Worm (Caenorhabditis elegans) whole organism, L4/young adult: ENCODE results near the gene talp-3.

Experiments used
- W03F9.2 ChIP-seq: fragments of 150-350 bp; optimal IDR thresholded peaks from 2 replicates; lab custom pipeline; 2014; ENCODE audit warnings: missing biosample characterization, missing genetic modification characterization
- dao-5 ChIP-seq: sonication (generic microtip); optimal IDR thresholded peaks from 2 replicates; lab custom pipeline; 2016; ENCODE audit warnings: missing genotype, missing genetic modification characterization, moderate library complexity, missing compliant biosample characterization
- him-1 ChIP-seq: sonication (generic microtip); optimal IDR thresholded peaks from 2 replicates; lab custom pipeline; 2016; ENCODE audit warnings: missing genotype, missing genetic modification reagents, missing genetic modification characterization, missing compliant biosample characterization

Gene talp-3

ce11 chrIV:14653066-14653465 lies at the start of gene talp-3:
TSS of gene talp-3 (minus strand) at chrIV:14653380.
- TF ChIP-seq W03F9.2 (tag; lab: Kevin White, UChicago) (no peak), him-1 (tag; lab: Kevin White, UChicago) (no peak), dao-5 (tag; lab: Kevin White, UChicago) (no peak)

ce11 chrIV:14699840-14700239 lies 46.7 kb upstream of the talp-3 start, which contains the start of gene haf-8:
TSS of gene haf-8 (minus strand) at chrIV:14699940.
- TF ChIP-seq dao-5 (tag; lab: Kevin White, UChicago), result no peak
- TF ChIP-seq W03F9.2 (tag; lab: Kevin White, UChicago), result no peak
- TF ChIP-seq him-1 (tag; lab: Kevin White, UChicago), result no peak

- TF ChIP-seq W03F9.2 (tag; lab: Kevin White, UChicago), result no peak
- no peak for TF ChIP-seq him-1 (tag; lab: Kevin White, UChicago)
- no peak for TF ChIP-seq dao-5 (tag; lab: Kevin White, UChicago)
Measured at ce11 chrIV:14687716-14688115, 34.5 kb upstream of the talp-3 start.

ce11 chrIV:14679060-14679459 lies 25.9 kb upstream of the talp-3 start:
- no peak for TF ChIP-seq him-1 (tag; lab: Kevin White, UChicago)
- TF ChIP-seq W03F9.2 (tag; lab: Kevin White, UChicago), result no peak
- TF ChIP-seq dao-5 (tag; lab: Kevin White, UChicago), result no peak

DNA sequence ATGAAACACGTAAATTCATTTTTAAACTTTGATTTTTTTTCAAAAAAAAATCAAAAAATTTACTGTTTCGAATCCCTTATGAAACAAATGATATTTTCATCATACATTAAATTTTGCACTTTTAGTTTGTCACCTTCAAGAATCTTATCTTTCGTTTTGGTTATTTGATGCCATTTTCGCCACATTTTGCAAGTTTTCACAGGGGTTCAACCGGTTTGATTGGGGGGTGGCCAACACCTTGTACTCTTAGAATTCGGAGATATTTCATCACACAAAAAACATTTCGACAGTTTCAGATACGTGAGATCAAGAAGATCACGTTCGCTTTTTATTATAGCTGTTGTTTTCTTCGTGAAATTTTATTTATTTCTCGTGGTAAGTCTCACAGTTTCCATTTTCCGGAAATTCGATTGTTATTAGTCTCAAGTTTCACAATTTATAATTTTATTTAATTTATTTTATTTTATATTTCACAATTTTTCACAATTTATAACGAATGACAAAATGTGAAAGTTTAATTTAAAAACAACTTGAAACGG lies 24.0 kb upstream of the talp-3 start, which contains the start of gene Y57G11C.31:
Y57G11C.31 (plus strand) TSS at position 276 of the 539 bp plus-strand sequence.
- TF ChIP-seq him-1 (tag; lab: Kevin White, UChicago), result no peak

ce11 chrIV:14675789-14676188 lies 22.6 kb upstream of the talp-3 start:
- TF ChIP-seq him-1 (tag; lab: Kevin White, UChicago) (no peak), W03F9.2 (tag; lab: Kevin White, UChicago) (no peak), dao-5 (tag; lab: Kevin White, UChicago) (no peak)

DNA sequence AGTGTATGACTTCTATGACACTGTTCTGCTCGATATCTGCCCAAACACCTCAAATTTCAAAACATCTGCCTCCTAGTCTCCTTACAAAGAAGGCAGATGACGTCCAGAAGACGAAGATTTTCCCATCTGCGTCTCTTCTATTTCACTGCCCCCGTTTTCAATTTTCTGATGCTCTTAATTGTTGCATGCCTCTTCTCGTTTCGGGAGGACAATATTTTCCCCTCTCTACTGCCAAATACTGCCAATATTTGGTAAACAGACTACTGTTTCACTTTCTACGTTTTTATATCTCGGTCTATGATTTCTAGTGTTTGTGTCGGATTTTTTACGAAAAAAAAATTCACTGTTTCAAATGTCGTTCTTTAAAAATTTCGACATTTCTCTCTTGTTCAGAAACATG lies 8.2 kb upstream of the talp-3 start:
- TF ChIP-seq W03F9.2 (tag; lab: Kevin White, UChicago), result no peak
- TF ChIP-seq him-1 (tag; lab: Kevin White, UChicago), result no peak
- no peak for TF ChIP-seq dao-5 (tag; lab: Kevin White, UChicago)

ce11 chrIV:14658927-14659326 lies 5.7 kb upstream of the talp-3 start:
- TF ChIP-seq dao-5 (tag; lab: Kevin White, UChicago) (no peak), him-1 (tag; lab: Kevin White, UChicago) (no peak), W03F9.2 (tag; lab: Kevin White, UChicago) (no peak)

- TF ChIP-seq dao-5 (tag; lab: Kevin White, UChicago), result no peak
- no peak for TF ChIP-seq W03F9.2 (tag; lab: Kevin White, UChicago)
- no peak for TF ChIP-seq him-1 (tag; lab: Kevin White, UChicago)
Measured at ce11 chrIV:14658054-14658631, 5.0 kb upstream of the talp-3 start, which contains the start of gene anoh-2. TSS of gene anoh-2 (plus strand) at chrIV:14658308.

DNA sequence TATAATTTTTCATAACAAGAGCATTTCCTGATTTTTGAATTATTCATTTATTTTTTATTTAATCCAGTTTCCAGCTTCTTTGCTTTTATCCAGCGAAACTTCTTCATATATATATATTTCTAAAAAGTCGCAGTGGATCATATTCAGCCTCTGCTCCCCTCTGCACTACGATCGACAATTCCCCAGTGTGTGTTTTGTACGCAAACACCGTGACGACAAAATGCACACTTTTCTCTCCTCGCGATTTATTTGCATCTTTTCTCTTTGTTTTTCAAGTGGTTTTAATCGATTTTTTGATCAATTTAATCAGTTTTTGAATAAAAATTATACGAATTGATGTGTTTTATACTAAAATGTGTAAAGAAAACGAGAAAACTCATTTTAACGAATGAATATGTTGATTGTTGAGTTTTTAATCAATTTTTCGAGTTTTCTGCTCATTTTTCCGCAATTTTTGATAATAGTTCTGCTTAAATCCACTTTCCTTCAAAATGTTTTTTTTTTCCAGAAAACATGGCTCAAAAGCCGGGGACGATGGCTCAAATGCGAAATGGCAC lies 3.5 kb upstream of the talp-3 start, which contains the start of gene Y57G11C.33:
Y57G11C.33 (plus strand) TSS at position 507 of the 557 bp plus-strand sequence.
- TF ChIP-seq him-1 (tag; lab: Kevin White, UChicago), result no peak
- TF ChIP-seq W03F9.2 (tag; lab: Kevin White, UChicago), result peak; percentile 19

DNA sequence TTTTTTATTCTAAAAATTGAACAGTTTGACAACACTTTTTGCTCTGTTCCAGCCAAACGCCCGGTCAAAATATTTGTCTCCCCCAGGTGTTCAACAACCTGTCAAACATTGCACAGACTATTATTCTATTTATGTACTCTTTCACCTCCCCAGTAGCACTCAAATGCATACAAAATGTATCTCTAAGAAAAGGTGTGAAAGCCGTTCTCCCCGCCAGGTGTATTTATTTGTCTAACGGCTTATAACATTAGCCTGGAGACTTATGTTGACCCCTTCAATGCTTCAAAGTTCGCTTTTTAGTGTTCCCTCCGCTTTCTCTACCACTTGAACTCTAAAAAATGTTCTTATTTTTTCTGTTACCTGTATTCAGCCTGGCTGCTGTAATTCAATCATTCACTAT lies 15.8 kb downstream of the talp-3 start, which contains the start of gene srlf-27:
srlf-27 (plus strand) TSS at position 301 of the 400 bp plus-strand sequence.
- no peak for TF ChIP-seq W03F9.2 (tag; lab: Kevin White, UChicago)
- TF ChIP-seq him-1 (tag; lab: Kevin White, UChicago), result no peak
- no peak for TF ChIP-seq dao-5 (tag; lab: Kevin White, UChicago)

DNA sequence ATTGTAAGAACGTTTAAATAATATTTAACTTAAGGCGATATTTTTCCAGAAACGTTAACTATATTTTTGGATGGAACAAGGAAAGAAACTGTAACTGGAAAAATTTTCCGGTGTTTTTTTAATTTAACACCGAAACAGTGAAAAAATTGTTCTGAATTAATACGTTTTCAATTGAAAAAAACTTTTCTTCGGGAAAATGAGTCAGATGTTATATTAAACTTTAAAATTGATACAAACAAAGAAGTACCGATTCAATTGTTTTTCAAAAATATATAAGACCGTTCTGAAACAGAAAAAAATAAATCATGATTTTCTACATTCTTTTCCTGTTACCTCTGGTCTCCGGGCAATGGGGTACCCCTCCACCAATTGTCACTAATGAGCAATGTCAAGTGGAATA lies 18.4 kb downstream of the talp-3 start, which contains the start of gene ule-2:
ule-2 (plus strand) TSS at position 301 of the 400 bp plus-strand sequence.
- no peak for TF ChIP-seq him-1 (tag; lab: Kevin White, UChicago)
- no peak for TF ChIP-seq dao-5 (tag; lab: Kevin White, UChicago)
- no peak for TF ChIP-seq W03F9.2 (tag; lab: Kevin White, UChicago)

DNA sequence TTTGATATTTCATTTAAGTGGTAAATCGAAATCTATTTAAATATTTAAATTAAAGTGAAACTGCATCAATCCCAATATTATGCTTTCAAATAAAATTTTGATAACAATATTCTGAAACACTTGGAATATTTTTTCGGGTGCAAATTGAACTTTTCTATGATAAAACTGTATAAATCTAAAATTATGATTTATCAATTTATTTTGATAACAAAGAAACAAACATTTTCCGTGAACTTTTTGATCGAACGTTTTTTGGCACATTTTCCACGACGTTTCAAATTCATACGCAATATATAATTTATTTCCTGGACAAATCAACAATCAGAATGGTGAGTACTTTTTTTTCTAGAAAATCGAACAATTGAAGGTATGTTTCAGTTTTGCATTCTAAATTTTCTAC lies 20.4 kb downstream of the talp-3 start, which contains the start of gene irld-4:
irld-4 (plus strand) TSS at position 301 of the 400 bp plus-strand sequence.
- TF ChIP-seq W03F9.2 (tag; lab: Kevin White, UChicago) (no peak), him-1 (tag; lab: Kevin White, UChicago) (no peak), dao-5 (tag; lab: Kevin White, UChicago) (no peak)
